Worm (Caenorhabditis elegans) whole organism, mixed stage, embryonic: ENCODE data around the gene nas-10.

ENCODE experiments used
- ceh-43 ChIP-seq: fragments of 200-800 bp; sonication (Bioruptor generic); optimal IDR thresholded peaks from 2 replicates; lab custom pipeline; 2018; ENCODE audit warnings: mild to moderate bottlenecking, missing genetic modification characterization, moderate library complexity, missing compliant biosample characterization
- ces-1 ChIP-seq: fragments of 150-350 bp; optimal IDR thresholded peaks from 2 replicates; lab custom pipeline; 2014; ENCODE audit warnings: missing biosample characterization, missing genetic modification reagents, missing genetic modification characterization
- hlh-1 ChIP-seq: fragments of 150-350 bp; optimal IDR thresholded peaks from 2 replicates; lab custom pipeline; 2014; ENCODE audit warnings: missing biosample characterization, missing genetic modification reagents, missing genetic modification characterization
- mab-5 ChIP-seq: fragments of 150-350 bp; optimal IDR thresholded peaks from 2 replicates; lab custom pipeline; 2014; ENCODE audit warnings: missing biosample characterization, missing genetic modification characterization
- nhr-237 ChIP-seq: fragments of 150-350 bp; optimal IDR thresholded peaks from 2 replicates; lab custom pipeline; 2014; ENCODE audit warnings: missing biosample characterization, missing genetic modification characterization
- nhr-28 ChIP-seq: fragments of 150-350 bp; optimal IDR thresholded peaks from 2 replicates; lab custom pipeline; 2014; ENCODE audit warnings: missing biosample characterization, missing genetic modification characterization
- nhr-76 ChIP-seq: sonication (generic microtip); optimal IDR thresholded peaks from 2 replicates; lab custom pipeline; 2017; ENCODE audit warnings: missing biosample characterization, missing genetic modification characterization
- unc-62 ChIP-seq: fragments of 150-350 bp; optimal IDR thresholded peaks from 2 replicates; lab custom pipeline; 2014; ENCODE audit warnings: missing biosample characterization, missing genetic modification reagents, missing genetic modification characterization

DNA sequence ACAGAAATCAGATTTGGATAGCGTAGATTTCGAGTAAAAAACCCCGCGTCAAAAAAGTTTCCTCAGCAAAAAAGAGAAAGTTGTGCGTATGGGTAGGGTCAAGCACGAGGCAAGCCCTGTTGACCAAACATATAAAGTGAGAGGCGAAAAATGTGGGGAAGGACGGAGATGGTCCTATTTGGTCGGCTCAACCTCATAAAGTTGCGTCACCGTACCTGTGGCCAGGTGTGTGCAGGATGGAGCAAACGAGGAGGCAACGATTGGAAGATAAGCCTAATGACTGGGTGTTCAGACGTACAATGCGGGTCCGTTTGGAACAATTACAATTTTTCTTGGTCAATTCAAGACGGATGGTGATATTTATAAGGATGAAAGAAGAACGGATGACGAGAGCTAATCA, 36.2 kb downstream of the nas-10 start:
- TF ChIP-seq ceh-43 (GFP tag; lab: Kevin White, UChicago) (no peak), mab-5 (tag; lab: Kevin White, UChicago) (no peak), hlh-1 (no peak), unc-62 (no peak), ces-1 (no peak), nhr-76 (tag; lab: Kevin White, UChicago) (no peak), nhr-237 (tag; lab: Kevin White, UChicago) (no peak), nhr-28 (tag; lab: Kevin White, UChicago) (no peak)
